Fruit fly (Drosophila melanogaster) whole organism: ENCODE data around the gene Spn77Ba.

Experiments used
- CG8478 ChIP-seq: fragments of >200 bp; optimal IDR thresholded peaks from 2 replicates; lab custom pipeline; 2018; ENCODE audit warnings: inconsistent platforms
- Dll ChIP-seq: fragments of >200 bp; optimal IDR thresholded peaks from 2 replicates; lab custom pipeline; 2017
- EcR ChIP-seq, 2 experiments: fragments of >200 bp; optimal IDR thresholded peaks; 2 replicates each; lab custom pipeline; 2017; ENCODE audit warnings: missing biosample characterization in 2 of 2, missing genetic modification characterization in 2 of 2, missing genetic modification reagents in 2 of 2
- pan ChIP-seq: fragments of >200 bp; optimal IDR thresholded peaks from 2 replicates; lab custom pipeline; 2017
- psq ChIP-seq: fragments of >200 bp; optimal IDR thresholded peaks from 2 replicates; lab custom pipeline; 2017
- usp ChIP-seq: fragments of >200 bp; optimal IDR thresholded peaks from 2 replicates; lab custom pipeline; 2017; ENCODE audit warnings: missing biosample characterization, missing genetic modification characterization, mixed read lengths

The Spn77Ba gene

DNA sequence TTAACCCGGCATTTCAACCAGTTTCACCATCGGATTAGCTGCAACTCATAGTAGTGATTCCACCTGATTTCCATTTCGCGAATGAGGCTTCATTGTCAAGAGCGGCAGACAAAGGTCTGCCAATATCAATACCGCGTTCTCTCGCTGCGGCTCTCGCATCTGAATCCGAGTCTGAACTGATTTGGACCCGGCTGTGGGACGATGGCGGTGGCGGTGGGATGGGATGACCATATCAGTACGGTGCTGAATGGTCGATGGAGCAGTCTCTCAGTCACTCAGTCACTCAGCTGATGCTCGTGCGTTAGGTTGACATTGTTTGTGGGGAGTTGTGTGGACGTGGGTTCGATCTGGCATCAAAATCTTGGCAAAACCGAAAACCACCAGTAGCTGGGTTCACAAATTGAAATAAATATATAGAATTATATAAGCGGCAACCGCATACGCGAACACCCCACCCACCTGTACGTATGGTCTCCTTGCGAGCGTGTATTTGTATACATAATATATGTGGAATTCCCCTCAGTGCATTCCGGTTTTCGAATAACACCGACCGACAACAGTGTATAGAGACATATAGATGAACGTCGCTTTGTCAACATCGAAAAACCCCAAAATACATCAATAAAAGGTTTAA lies at the start of gene Spn77Ba:
Spn77Ba (plus strand) TSS at position 235 of the 634 bp plus-strand sequence.
- no peak for TF ChIP-seq EcR (GFP tag; optimal IDR thresholded peaks at IDR 0.05; lab: Kevin White, UChicago)
- no peak for TF ChIP-seq CG8478 (lab: Kevin White, UChicago)
- no peak for TF ChIP-seq Dll (lab: Kevin White, UChicago)
- no peak for TF ChIP-seq psq (lab: Kevin White, UChicago)
- TF ChIP-seq usp = no peak
- no peak for TF ChIP-seq pan (lab: Kevin White, UChicago)

DNA sequence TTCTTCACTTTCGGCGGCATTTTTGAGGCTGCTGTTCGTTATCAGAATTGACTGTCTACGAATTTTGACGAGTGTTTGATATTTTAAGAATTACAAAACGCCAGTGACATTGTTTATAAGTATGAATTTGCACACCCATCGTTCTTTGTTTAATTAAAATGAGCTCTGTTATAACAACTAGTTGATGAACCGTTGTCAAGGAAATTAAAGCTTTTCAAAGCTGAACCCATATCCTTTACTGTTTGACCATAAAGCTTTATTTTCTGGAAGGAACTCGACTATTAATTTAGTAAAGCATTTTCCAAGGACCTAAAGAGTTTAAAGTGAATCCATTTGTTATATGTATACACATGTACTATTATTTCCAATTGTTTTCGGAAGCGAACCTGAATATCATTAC lies 41.8 kb upstream of the Spn77Ba start, which contains the start of gene CG17122:
CG17122 (minus strand) TSS at position 101 of the 400 bp plus-strand sequence.
- TF ChIP-seq Dll (lab: Kevin White, UChicago) = no peak
- no peak for TF ChIP-seq pan (lab: Kevin White, UChicago)
- no peak for TF ChIP-seq EcR (GFP tag; optimal IDR thresholded peaks at IDR 0.05; lab: Kevin White, UChicago)
- no peak for TF ChIP-seq psq (lab: Kevin White, UChicago)
- no peak for TF ChIP-seq CG8478 (lab: Kevin White, UChicago)
- no peak for TF ChIP-seq usp

DNA sequence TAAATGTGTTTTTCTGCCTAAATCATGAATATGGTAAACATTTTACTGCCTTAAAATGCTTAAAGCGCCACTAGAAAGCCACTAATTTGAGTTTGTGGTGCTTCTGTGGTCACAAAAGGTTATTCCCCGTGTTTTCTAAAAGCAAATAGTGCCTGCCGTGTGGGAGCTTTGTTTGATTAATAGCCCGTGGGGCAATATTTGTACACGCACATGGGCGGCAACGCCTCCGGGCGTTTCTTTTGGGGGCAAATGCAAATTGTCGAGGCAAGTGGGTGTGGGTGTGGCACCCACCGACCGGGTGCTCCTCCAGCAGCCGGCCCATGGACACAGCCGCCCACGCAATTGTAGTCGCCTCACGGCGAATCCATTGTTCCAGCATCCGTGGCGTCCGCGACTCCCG lies 41.1 kb upstream of the Spn77Ba start:
- TF ChIP-seq CG8478 (lab: Kevin White, UChicago) (no peak), usp (no peak), EcR (GFP tag; optimal IDR thresholded peaks at IDR 0.05; lab: Kevin White, UChicago) (no peak), Dll (lab: Kevin White, UChicago) (no peak), pan (lab: Kevin White, UChicago) (no peak), psq (lab: Kevin White, UChicago) (no peak)

DNA sequence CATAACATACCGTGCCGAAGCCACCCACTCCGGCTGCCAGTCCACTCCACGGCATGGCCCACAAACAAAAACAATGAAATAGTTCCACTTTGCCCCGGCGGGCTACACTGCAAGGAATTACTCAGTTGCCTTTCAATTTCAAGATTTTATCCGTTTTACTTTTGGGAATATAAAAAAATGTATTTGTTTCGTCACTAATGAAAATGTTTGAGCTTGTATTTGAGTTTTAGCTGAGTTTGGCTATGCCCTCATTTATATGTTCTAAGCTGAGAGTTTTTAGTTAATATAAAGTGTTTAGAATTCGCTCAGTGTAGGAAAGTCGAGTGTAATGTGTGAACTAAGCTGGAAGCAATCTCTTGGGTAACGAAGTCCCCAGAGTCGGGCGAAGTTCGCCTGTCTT lies 40.4 kb upstream of the Spn77Ba start:
- TF ChIP-seq CG8478 (lab: Kevin White, UChicago) = no peak
- TF ChIP-seq EcR (GFP tag; optimal IDR thresholded peaks at IDR 0.05; lab: Kevin White, UChicago) = no peak
- TF ChIP-seq Dll (lab: Kevin White, UChicago) = no peak
- no peak for TF ChIP-seq psq (lab: Kevin White, UChicago)
- TF ChIP-seq pan (lab: Kevin White, UChicago) = no peak
- no peak for TF ChIP-seq usp

DNA sequence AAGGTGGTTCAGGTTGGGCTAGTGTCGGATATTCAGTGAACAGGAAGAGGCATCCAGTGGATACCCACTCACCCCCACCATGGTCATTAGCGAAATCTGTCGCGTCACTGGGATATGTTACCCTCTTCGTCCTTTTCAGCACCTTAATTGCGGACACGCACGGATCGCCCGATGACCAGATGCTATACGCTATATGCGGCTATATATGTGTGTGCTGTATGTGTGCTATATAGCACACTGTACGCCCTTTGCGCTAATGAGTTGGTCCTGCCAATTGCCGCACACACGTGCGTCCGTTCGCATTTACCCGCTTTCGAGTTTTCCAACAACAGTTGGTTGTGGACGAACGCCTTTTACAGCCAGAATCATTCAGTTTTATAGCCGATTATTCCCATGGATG lies 35.7 kb upstream of the Spn77Ba start:
- no peak for TF ChIP-seq CG8478 (lab: Kevin White, UChicago)
- no peak for TF ChIP-seq Dll (lab: Kevin White, UChicago)
- no peak for TF ChIP-seq EcR (GFP tag; optimal IDR thresholded peaks at IDR 0.05; lab: Kevin White, UChicago)
- no peak for TF ChIP-seq psq (lab: Kevin White, UChicago)
- TF ChIP-seq usp = no peak
- TF ChIP-seq pan (lab: Kevin White, UChicago) = no peak

DNA sequence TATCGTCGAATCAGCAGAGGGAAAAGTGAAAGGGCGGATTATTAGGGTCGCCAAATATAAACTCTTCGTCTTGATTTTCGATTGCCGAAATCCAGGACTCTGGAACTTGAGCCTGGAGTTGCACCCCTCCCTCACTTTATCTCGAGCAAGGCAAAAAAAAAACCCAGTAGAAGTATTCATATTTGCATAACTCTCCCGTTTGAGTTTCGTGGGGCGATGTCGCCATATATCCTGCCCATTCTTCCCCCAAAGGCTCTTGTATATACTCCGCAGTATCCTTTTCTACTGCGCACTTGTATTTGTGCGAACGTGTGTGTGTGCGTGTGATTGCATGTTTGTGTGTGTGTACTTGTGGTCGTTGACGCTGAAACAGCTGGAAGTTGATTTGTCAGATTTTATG lies 29.9 kb upstream of the Spn77Ba start:
- TF ChIP-seq pan (lab: Kevin White, UChicago) (no peak), EcR (GFP tag; optimal IDR thresholded peaks at IDR 0.05; lab: Kevin White, UChicago) (no peak), psq (lab: Kevin White, UChicago) (no peak), Dll (lab: Kevin White, UChicago) (no peak), usp (no peak), CG8478 (lab: Kevin White, UChicago) (no peak)

DNA sequence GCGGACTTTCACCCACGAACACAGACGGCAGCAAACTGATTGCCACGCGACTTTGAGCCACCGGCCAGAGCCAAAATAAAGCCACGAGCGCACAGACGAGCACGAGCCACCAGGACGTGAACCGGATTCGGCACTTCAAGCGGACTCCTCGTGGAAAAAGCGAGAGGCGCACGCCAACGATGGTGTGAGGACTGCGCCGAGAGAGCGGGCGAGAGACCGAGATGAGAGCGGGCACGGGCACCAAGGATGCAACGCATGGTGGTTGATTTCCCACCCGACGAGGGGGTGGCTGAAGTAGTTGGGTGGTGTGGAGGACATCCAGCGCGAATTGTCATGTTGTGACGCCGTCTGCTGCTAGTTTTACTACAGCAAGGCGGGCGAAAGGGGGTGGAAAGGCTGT lies 21.9 kb upstream of the Spn77Ba start, which contains the start of gene gogo:
gogo (minus strand) TSS at position 39 of the 400 bp plus-strand sequence.
- TF ChIP-seq usp = no peak
- no peak for TF ChIP-seq EcR (GFP tag; optimal IDR thresholded peaks at IDR 0.05; lab: Kevin White, UChicago)
- TF ChIP-seq CG8478 (lab: Kevin White, UChicago) = no peak
- TF ChIP-seq psq (lab: Kevin White, UChicago) = no peak
- TF ChIP-seq pan (lab: Kevin White, UChicago) = no peak
- TF ChIP-seq Dll (lab: Kevin White, UChicago) = no peak

DNA sequence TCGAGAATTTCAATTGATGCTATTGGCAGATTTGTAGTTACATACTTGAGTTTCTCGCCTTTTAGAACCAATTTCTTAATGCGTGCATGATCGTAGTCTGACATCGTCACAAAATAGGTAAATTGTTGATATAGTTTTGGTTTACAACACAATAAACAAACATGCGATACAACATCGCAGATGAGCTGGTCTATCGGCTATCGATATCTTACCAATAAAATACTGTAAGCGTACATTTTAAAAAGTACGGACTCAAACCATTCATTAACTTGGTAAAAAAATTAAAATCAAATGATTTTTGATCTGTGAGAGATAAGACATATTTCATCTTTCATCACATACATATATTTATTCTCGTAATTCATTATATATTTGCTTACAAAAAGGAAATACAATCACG lies 20.2 kb upstream of the Spn77Ba start, which contains the start of gene FRG1:
FRG1 (minus strand) TSS at position 175 of the 400 bp plus-strand sequence.
- TF ChIP-seq CG8478 (lab: Kevin White, UChicago) (no peak), Dll (lab: Kevin White, UChicago) (no peak), pan (lab: Kevin White, UChicago) (no peak), EcR (GFP tag; optimal IDR thresholded peaks at IDR 0.05; lab: Kevin White, UChicago) (no peak), usp (no peak), psq (lab: Kevin White, UChicago) (no peak)

DNA sequence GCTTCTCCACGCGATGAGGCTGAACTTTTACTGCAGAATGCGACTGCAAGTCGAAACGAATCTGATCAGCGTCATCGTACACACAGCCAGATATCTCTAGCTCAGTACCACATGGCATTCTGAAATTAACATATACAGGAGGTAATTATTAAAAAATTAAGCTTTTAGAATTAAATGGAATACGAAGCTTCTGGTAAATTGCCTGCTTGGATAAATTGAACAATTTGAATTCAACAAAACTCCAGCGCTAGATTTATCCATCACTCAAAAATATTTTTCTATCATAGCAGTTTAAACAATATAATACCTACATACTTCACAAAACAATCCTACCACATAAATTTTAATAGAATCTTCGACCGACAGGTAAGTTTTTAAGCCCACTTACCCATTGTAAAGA lies 17.9 kb upstream of the Spn77Ba start, which contains the start of gene SCCRO4:
SCCRO4 (plus strand) TSS at position 301 of the 400 bp plus-strand sequence.
- TF ChIP-seq Dll (lab: Kevin White, UChicago) = no peak
- no peak for TF ChIP-seq usp
- no peak for TF ChIP-seq CG8478 (lab: Kevin White, UChicago)
- no peak for TF ChIP-seq psq (lab: Kevin White, UChicago)
- no peak for TF ChIP-seq EcR (GFP tag; optimal IDR thresholded peaks at IDR 0.05; lab: Kevin White, UChicago)
- no peak for TF ChIP-seq pan (lab: Kevin White, UChicago)

DNA sequence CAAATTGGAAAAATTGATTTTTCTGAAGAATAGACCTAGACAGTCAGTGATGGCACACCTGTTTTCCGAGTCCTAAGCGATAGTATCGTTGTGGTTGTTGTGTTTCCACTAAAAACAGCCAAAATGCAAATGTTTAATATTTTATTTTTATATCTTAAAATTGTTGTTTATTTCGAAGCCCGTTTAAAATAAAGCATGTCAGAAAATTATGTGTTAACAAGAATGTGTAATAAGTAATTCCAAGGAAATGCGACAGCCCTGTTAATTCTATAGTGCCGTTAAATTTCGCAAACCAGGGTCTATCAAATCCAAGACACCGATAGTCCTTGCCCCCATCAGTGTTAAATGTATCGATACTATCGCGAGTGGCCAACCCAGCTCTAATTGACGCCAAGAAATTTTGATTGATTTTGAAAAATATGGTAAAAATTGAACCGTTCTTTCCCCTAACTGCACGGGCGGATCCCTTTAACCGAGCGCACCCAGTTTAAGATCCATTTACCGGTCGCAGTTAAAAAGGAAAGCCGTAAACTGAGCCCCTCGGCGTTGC lies 14.8 kb upstream of the Spn77Ba start, which contains the start of gene Pex23:
Pex23 (minus strand) TSS at position 61 of the 550 bp plus-strand sequence.
- TF ChIP-seq CG8478 (lab: Kevin White, UChicago) (no peak), usp (no peak), psq (lab: Kevin White, UChicago) (no peak), Dll (lab: Kevin White, UChicago) (no peak), pan (lab: Kevin White, UChicago) (no peak), EcR (GFP tag; optimal IDR thresholded peaks at IDR 0.05; lab: Kevin White, UChicago) (no peak)

DNA sequence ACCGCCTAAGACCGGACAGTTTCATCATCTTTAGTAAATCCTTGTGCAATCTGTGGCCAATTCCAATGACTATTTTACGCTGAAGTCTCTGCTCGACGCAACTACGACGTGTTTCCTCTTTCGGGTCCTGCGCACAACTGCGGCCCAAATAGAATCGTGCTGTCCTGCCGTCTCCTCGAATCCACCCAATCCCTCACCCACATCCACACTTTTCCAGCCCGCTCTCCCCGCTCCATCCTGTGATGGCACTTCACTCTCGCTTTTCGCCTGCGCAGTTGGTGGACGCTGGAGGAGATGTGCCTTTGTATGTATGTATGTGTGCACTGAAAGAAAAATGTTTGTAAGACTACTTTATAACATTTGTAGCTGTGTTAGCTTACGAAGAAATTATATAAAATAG lies 10.8 kb upstream of the Spn77Ba start, which contains the start of gene CG32225:
CG32225 (minus strand) TSS at position 142 of the 400 bp plus-strand sequence.
- no peak for TF ChIP-seq Dll (lab: Kevin White, UChicago)
- TF ChIP-seq CG8478 (lab: Kevin White, UChicago) = no peak
- no peak for TF ChIP-seq usp
- no peak for TF ChIP-seq EcR (GFP tag; optimal IDR thresholded peaks at IDR 0.05; lab: Kevin White, UChicago)
- no peak for TF ChIP-seq psq (lab: Kevin White, UChicago)
- TF ChIP-seq pan (lab: Kevin White, UChicago) = no peak
